Fruit fly (Drosophila melanogaster) whole organism, prepupa: ENCODE results near the gene Ldh.
A peak's percentile ranks its signal among the peaks of the same experiment; 100 is the strongest.

Experiments used
- CG10631 ChIP-seq: fragments of 200-800 bp; sonication (Bioruptor generic); optimal IDR thresholded peaks from 2 replicates; lab custom pipeline; 2016; ENCODE audit warnings: missing biosample characterization, missing genetic modification characterization
- CG10669 ChIP-seq: fragments of 200-800 bp; sonication (Bioruptor generic); optimal IDR thresholded peaks from 3 replicates; lab custom pipeline; 2018; ENCODE audit warnings: missing biosample characterization, mild to moderate bottlenecking, missing genetic modification characterization, moderate library complexity
- CG11294 ChIP-seq: fragments of 200-800 bp; sonication (Bioruptor generic); IDR thresholded peaks from 2 replicates; pipeline ENCODE4 v1.3.6; 2022; ENCODE audit warnings: missing biosample characterization, missing genetic modification characterization
- CG11762 ChIP-seq: fragments of 200-800 bp; sonication (Bioruptor generic); optimal IDR thresholded peaks from 3 replicates; lab custom pipeline; 2016; ENCODE audit warnings: missing biosample characterization, missing genetic modification characterization; ENCODE audit not compliant: insufficient read depth
- CG15336 ChIP-seq: fragments of 200-800 bp; sonication (Bioruptor generic); IDR thresholded peaks from 2 replicates; pipeline ENCODE4 v1.3.6; 2022; ENCODE audit warnings: missing biosample characterization, missing genetic modification characterization
- CG16779 ChIP-seq: fragments of 200-800 bp; sonication (Bioruptor generic); optimal IDR thresholded peaks from 3 replicates; lab custom pipeline; 2017; ENCODE audit warnings: missing biosample characterization, mild to moderate bottlenecking, missing genetic modification characterization
- CG3032 ChIP-seq: fragments of 200-800 bp; optimal IDR thresholded peaks from 2 replicates; lab custom pipeline; 2019; ENCODE audit warnings: missing biosample characterization, mild to moderate bottlenecking, missing genetic modification characterization, moderate library complexity
- CG31627 ChIP-seq: fragments of 200-800 bp; sonication (Bioruptor generic); optimal IDR thresholded peaks from 3 replicates; lab custom pipeline; 2016; ENCODE audit warnings: missing biosample characterization, missing genetic modification characterization
- CG32006 ChIP-seq: fragments of 200-800 bp; sonication (Bioruptor generic); optimal IDR thresholded peaks from 3 replicates; lab custom pipeline; 2017; ENCODE audit warnings: missing biosample characterization, mild to moderate bottlenecking, missing genetic modification characterization
- CG34406 ChIP-seq: fragments of 200-800 bp; sonication (Bioruptor generic); optimal IDR thresholded peaks from 3 replicates; lab custom pipeline; 2016; ENCODE audit warnings: missing biosample characterization, missing genetic modification characterization
- CG3919 ChIP-seq: fragments of 200-800 bp; sonication (Bioruptor generic); optimal IDR thresholded peaks from 3 replicates; lab custom pipeline; 2016; ENCODE audit warnings: missing biosample characterization, missing genetic modification characterization
- CG4318 ChIP-seq: fragments of 200-800 bp; sonication (Bioruptor generic); optimal IDR thresholded peaks from 3 replicates; lab custom pipeline; 2017; ENCODE audit warnings: missing biosample characterization, mild to moderate bottlenecking, missing genetic modification characterization
- CG6163 ChIP-seq: fragments of 200-800 bp; sonication (Bioruptor generic); IDR thresholded peaks from 3 replicates; pipeline ENCODE4 v1.3.6; 2022; ENCODE audit warnings: missing biosample characterization, missing genetic modification characterization
- CG6276 ChIP-seq: fragments of 200-800 bp; sonication (Bioruptor generic); optimal IDR thresholded peaks from 2 replicates; lab custom pipeline; 2017; ENCODE audit warnings: missing biosample characterization, mild to moderate bottlenecking, missing genetic modification characterization
- CG6808 ChIP-seq: fragments of 200-800 bp; sonication (Bioruptor generic); optimal IDR thresholded peaks from 3 replicates; lab custom pipeline; 2017; ENCODE audit warnings: missing biosample characterization, missing genetic modification characterization, mild to moderate bottlenecking, moderate library complexity, missing genetic modification reagents
- CG6854 ChIP-seq: fragments of 200-800 bp; sonication (Bioruptor generic); optimal IDR thresholded peaks from 2 replicates; lab custom pipeline; 2017; ENCODE audit warnings: missing biosample characterization, mild to moderate bottlenecking, missing genetic modification characterization
- CG7368 ChIP-seq: fragments of 200-800 bp; sonication (Bioruptor generic); optimal IDR thresholded peaks from 3 replicates; lab custom pipeline; 2016; ENCODE audit warnings: missing biosample characterization, missing genetic modification characterization
- CG8119 ChIP-seq: fragments of 200-800 bp; sonication (Bioruptor generic); IDR thresholded peaks from 3 replicates; pipeline ENCODE4 v1.3.6; 2022; ENCODE audit warnings: missing biosample characterization, missing genetic modification characterization
- Eip75B ChIP-seq: fragments of 200-800 bp; sonication (Bioruptor generic); optimal IDR thresholded peaks from 3 replicates; lab custom pipeline; 2016; ENCODE audit warnings: missing biosample characterization, missing genetic modification characterization
- Eip78C ChIP-seq: fragments of 200-800 bp; sonication (Bioruptor generic); peaks from one replicate; lab custom pipeline; 2016; ENCODE audit warnings: missing biosample characterization, missing genetic modification characterization
- Ets96B ChIP-seq: fragments of 200-800 bp; optimal IDR thresholded peaks from 2 replicates; lab custom pipeline; 2019; ENCODE audit warnings: missing biosample characterization, mild to moderate bottlenecking, missing genetic modification characterization, moderate library complexity
- Gug ChIP-seq: fragments of 200-800 bp; sonication (Bioruptor generic); IDR thresholded peaks from 2 replicates; pipeline ENCODE4 v1.3.6; 2022; ENCODE audit warnings: missing biosample characterization, missing genetic modification characterization
- Hr38 ChIP-seq: sonication (Bioruptor generic); optimal IDR thresholded peaks from 2 replicates; lab custom pipeline; 2016; ENCODE audit warnings: missing biosample characterization, missing genetic modification characterization
- Hr4 ChIP-seq: fragments of 200-800 bp; sonication (Bioruptor generic); optimal IDR thresholded peaks from 3 replicates; lab custom pipeline; 2016; ENCODE audit warnings: missing biosample characterization, missing genetic modification characterization
- Lpt ChIP-seq: fragments of 200-800 bp; sonication (Bioruptor generic); optimal IDR thresholded peaks from 3 replicates; lab custom pipeline; 2016; ENCODE audit warnings: missing biosample characterization, missing genetic modification characterization
- OdsH ChIP-seq: fragments of 200-800 bp; sonication (Bioruptor generic); optimal IDR thresholded peaks from 3 replicates; lab custom pipeline; 2016; ENCODE audit warnings: missing biosample characterization, missing genetic modification characterization
- Smox ChIP-seq: fragments of 200-800 bp; sonication (Bioruptor generic); optimal IDR thresholded peaks from 3 replicates; lab custom pipeline; 2016; ENCODE audit warnings: missing biosample characterization, missing genetic modification characterization
- Sox102F ChIP-seq: fragments of 200-800 bp; sonication (Bioruptor generic); optimal IDR thresholded peaks from 2 replicates; lab custom pipeline; 2016; ENCODE audit warnings: missing biosample characterization, mild to moderate bottlenecking, missing genetic modification characterization
- achi ChIP-seq: fragments of 200-800 bp; sonication (Bioruptor generic); optimal IDR thresholded peaks from 3 replicates; lab custom pipeline; 2016; ENCODE audit warnings: missing biosample characterization, missing genetic modification characterization
- acj6 ChIP-seq: fragments of 200-800 bp; sonication (Bioruptor generic); optimal IDR thresholded peaks from 3 replicates; lab custom pipeline; 2016; ENCODE audit warnings: missing biosample characterization, missing genetic modification characterization
- cyc ChIP-seq: fragments of 200-800 bp; sonication (Bioruptor generic); optimal IDR thresholded peaks from 3 replicates; lab custom pipeline; 2016; ENCODE audit warnings: missing biosample characterization, missing genetic modification characterization
- dac ChIP-seq: fragments of 200-800 bp; sonication (Bioruptor generic); optimal IDR thresholded peaks from 2 replicates; lab custom pipeline; 2017; ENCODE audit warnings: missing biosample characterization, mild to moderate bottlenecking, missing genetic modification characterization
- dsx ChIP-seq: fragments of 200-800 bp; optimal IDR thresholded peaks from 3 replicates; lab custom pipeline; 2019; ENCODE audit warnings: missing biosample characterization, mild to moderate bottlenecking, missing genetic modification characterization, moderate library complexity; ENCODE audit not compliant: poor library complexity, severe bottlenecking
- eg ChIP-seq: fragments of 200-800 bp; sonication (Bioruptor generic); IDR thresholded peaks from 3 replicates; pipeline ENCODE4 v1.3.6; 2022; ENCODE audit warnings: missing biosample characterization, missing genetic modification characterization
- esn ChIP-seq: fragments of 200-800 bp; sonication (Bioruptor generic); optimal IDR thresholded peaks from 2 replicates; lab custom pipeline; 2016; ENCODE audit warnings: missing biosample characterization, mild to moderate bottlenecking, missing genetic modification characterization, moderate library complexity
- fd59A ChIP-seq: fragments of 200-800 bp; sonication (Bioruptor generic); optimal IDR thresholded peaks from 2 replicates; lab custom pipeline; 2017; ENCODE audit warnings: missing biosample characterization, mild to moderate bottlenecking, missing genetic modification characterization, missing genetic modification reagents
- fd85E ChIP-seq: fragments of 200-800 bp; sonication (Bioruptor generic); optimal IDR thresholded peaks from 3 replicates; lab custom pipeline; 2016; ENCODE audit warnings: missing biosample characterization, missing genetic modification characterization
- fkh ChIP-seq: fragments of 200-800 bp; sonication (Bioruptor generic); optimal IDR thresholded peaks from 3 replicates; lab custom pipeline; 2017; ENCODE audit warnings: missing biosample characterization, mild to moderate bottlenecking, missing genetic modification characterization, moderate library complexity
- net ChIP-seq: fragments of 200-800 bp; sonication (Bioruptor generic); optimal IDR thresholded peaks from 3 replicates; lab custom pipeline; 2016; ENCODE audit warnings: missing biosample characterization, missing genetic modification characterization
- pdm3 ChIP-seq: fragments of 200-800 bp; sonication (Bioruptor generic); optimal IDR thresholded peaks from 3 replicates; lab custom pipeline; 2016; ENCODE audit warnings: missing biosample characterization, missing genetic modification characterization
- salr ChIP-seq, 2 experiments: fragments of 200-800 bp; sonication (Bioruptor generic); optimal IDR thresholded peaks; 3 replicates each; lab custom pipeline; 2016 to 2018; ENCODE audit warnings: missing biosample characterization in 2 of 2, missing genetic modification characterization in 2 of 2, mild to moderate bottlenecking in 1 of 2
- spab ChIP-seq: fragments of 200-800 bp; sonication (Bioruptor generic); optimal IDR thresholded peaks from 2 replicates; lab custom pipeline; 2017; ENCODE audit warnings: missing biosample characterization, mild to moderate bottlenecking, missing genetic modification characterization, missing genetic modification reagents
- ss ChIP-seq, 2 experiments: fragments of 200-800 bp; sonication (Bioruptor generic); optimal IDR thresholded peaks; 2 replicates in 1 of 2; 3 replicates in 1 of 2; lab custom pipeline; 2017 to 2018; ENCODE audit warnings: mild to moderate bottlenecking in 2 of 2, missing biosample characterization in 2 of 2, missing genetic modification characterization in 2 of 2, moderate library complexity in 1 of 2
- svp ChIP-seq: fragments of 200-800 bp; sonication (Bioruptor generic); peaks from one replicate; lab custom pipeline; 2016; ENCODE audit warnings: missing biosample characterization, missing genetic modification characterization
- topi ChIP-seq: fragments of 200-800 bp; sonication (Bioruptor generic); optimal IDR thresholded peaks from 3 replicates; lab custom pipeline; 2016; ENCODE audit warnings: missing biosample characterization, missing genetic modification characterization
- vri ChIP-seq: fragments of 200-800 bp; sonication (Bioruptor generic); optimal IDR thresholded peaks from 3 replicates; lab custom pipeline; 2016; ENCODE audit warnings: missing biosample characterization, mild to moderate bottlenecking, missing genetic modification characterization

The Ldh gene

dm6 chr3L:6308596-6308995 lies 46.1 kb upstream of the Ldh start:
- TF ChIP-seq Gug (peak; percentile 68), pdm3 (GFP tag; lab: Kevin White, UChicago) (peak; percentile 50), Eip75B (GFP tag; lab: Kevin White, UChicago) (peak; percentile 35), CG8119 (peak; percentile 76), CG10669 (GFP tag; lab: Kevin White, UChicago) (no peak), cyc (peak; percentile 15), acj6 (GFP tag; lab: Kevin White, UChicago) (peak; percentile 40), CG32006 (GFP tag; lab: Kevin White, UChicago) (peak; percentile 84), CG15336 (peak; percentile 86), CG3032 (tag; lab: Kevin White, UChicago) (peak; percentile 17), net (GFP tag; lab: Kevin White, UChicago) (peak; percentile 23), CG4318 (peak; percentile 65), ss (GFP tag; optimal IDR thresholded peaks at IDR 0.05; lab: Kevin White, UChicago) (no peak), OdsH (GFP tag; lab: Kevin White, UChicago) (peak; percentile 51), Hr4 (GFP tag; lab: Kevin White, UChicago) (peak; percentile 77), CG6808 (GFP tag; lab: Kevin White, UChicago) (no peak), Eip78C (peak; percentile 89), CG7368 (GFP tag; lab: Kevin White, UChicago) (peak; percentile 13), fd59A (GFP tag; lab: Kevin White, UChicago) (no peak), CG6276 (GFP tag; lab: Kevin White, UChicago) (peak; percentile 80), eg (peak; percentile 84), CG16779 (tag; lab: Kevin White, UChicago) (peak; percentile 14), CG3919 (GFP tag; lab: Kevin White, UChicago) (peak; percentile 70), vri (GFP tag; lab: Kevin White, UChicago) (no peak), CG10631 (peak; percentile 43), spab (GFP tag; lab: Kevin White, UChicago) (peak; percentile 2), Hr38 (GFP tag; lab: Kevin White, UChicago) (no peak), CG11762 (peak; percentile 7), CG34406 (GFP tag; lab: Kevin White, UChicago) (no peak), fkh (GFP tag; lab: Kevin White, UChicago) (no peak), CG31627 (GFP tag; lab: Kevin White, UChicago) (no peak), CG6163 (GFP tag; lab: Robert Waterston, UW) (peak; percentile 77), Lpt (peak; percentile 65), Ets96B (tag; lab: Kevin White, UChicago) (peak; percentile 32), esn (peak; percentile 5), topi (peak; percentile 23), svp (GFP tag; lab: Kevin White, UChicago) (peak; percentile 2), dac (GFP tag; lab: Kevin White, UChicago) (peak; percentile 2), dsx (GFP tag; lab: Kevin White, UChicago) (no peak), achi (peak; percentile 46), Smox (GFP tag; lab: Kevin White, UChicago) (no peak), CG6854 (no peak), CG11294 (GFP tag; lab: Robert Waterston, UW) (peak; percentile 50; the same call in 1 of the 2 replicates), Sox102F (no peak), salr (GFP tag; optimal IDR thresholded peaks at IDR 0.05; lab: Kevin White, UChicago) (peak in 1 of 2 experiments; percentile 72), fd85E (GFP tag; lab: Kevin White, UChicago) (no peak)
- TF ChIP-seq, all 60 proteins: peak for 32
